Worm (Caenorhabditis elegans) whole organism, early embryonic: Measurements from ENCODE around the gene Y49F6B.6.
A peak's percentile ranks its signal among the peaks of the same experiment; 100 is the strongest.

Experiments
- B0310.2 ChIP-seq: sonication (generic microtip); optimal IDR thresholded peaks from 2 replicates; lab custom pipeline; 2016; ENCODE audit warnings: mild to moderate bottlenecking, missing genetic modification characterization, missing compliant biosample characterization
- F13C5.2 ChIP-seq: sonication (generic microtip); optimal IDR thresholded peaks from 2 replicates; lab custom pipeline; 2017; ENCODE audit warnings: mild to moderate bottlenecking, missing genetic modification characterization, inconsistent platforms, missing compliant biosample characterization
- aly-1 ChIP-seq: sonication (generic microtip); optimal IDR thresholded peaks from 2 replicates; lab custom pipeline; 2016; ENCODE audit warnings: missing genetic modification characterization, missing compliant biosample characterization
- ama-1 ChIP-seq: fragments of 150-350 bp; optimal IDR thresholded peaks from 2 replicates; lab custom pipeline; 2014
- ceh-13 ChIP-seq: fragments of 200-800 bp; sonication (Bioruptor generic); optimal IDR thresholded peaks from 2 replicates; lab custom pipeline; 2018; ENCODE audit warnings: mild to moderate bottlenecking, missing genetic modification characterization, missing compliant biosample characterization
- ceh-36 ChIP-seq: sonication (generic microtip); optimal IDR thresholded peaks from 2 replicates; lab custom pipeline; 2016; ENCODE audit warnings: missing genetic modification characterization, inconsistent platforms, missing compliant biosample characterization
- ets-7 ChIP-seq: sonication (generic microtip); optimal IDR thresholded peaks from 2 replicates; lab custom pipeline; 2016; ENCODE audit warnings: missing genotype, missing genetic modification characterization, missing compliant biosample characterization
- flt-1 ChIP-seq: fragments of 200-800 bp; sonication (Bioruptor generic); IDR thresholded peaks from 2 replicates; pipeline ENCODE4 v1.3.6; 2022; ENCODE audit warnings: missing genetic modification characterization, missing compliant biosample characterization
- hmbx-1 ChIP-seq: sonication (generic microtip); optimal IDR thresholded peaks from 2 replicates; lab custom pipeline; 2016; ENCODE audit warnings: mild to moderate bottlenecking, missing genetic modification characterization, missing compliant biosample characterization
- hmg-4 ChIP-seq: fragments of 200-800 bp; sonication (Bioruptor generic); optimal IDR thresholded peaks from 2 replicates; lab custom pipeline; 2018; ENCODE audit warnings: mild to moderate bottlenecking, missing genetic modification characterization, missing compliant biosample characterization
- hnd-1 ChIP-seq: sonication (generic microtip); optimal IDR thresholded peaks from 2 replicates; lab custom pipeline; 2016; ENCODE audit warnings: missing genetic modification characterization, missing compliant biosample characterization
- pes-1 ChIP-seq: fragments of 200-800 bp; sonication (Bioruptor generic); IDR thresholded peaks from 2 replicates; pipeline ENCODE4 v1.3.6; 2022; ENCODE audit warnings: missing genetic modification reagents, missing genetic modification characterization, missing compliant biosample characterization
- scrt-1 ChIP-seq: fragments of 200-800 bp; sonication (Bioruptor generic); IDR thresholded peaks from 2 replicates; pipeline ENCODE4 v1.3.6; 2022; ENCODE audit warnings: missing genetic modification characterization, missing compliant biosample characterization
- sea-1 ChIP-seq: fragments of 200-800 bp; sonication (Bioruptor generic); conservative IDR thresholded peaks from 2 replicates; pipeline ENCODE4 v1.3.6; 2022; ENCODE audit warnings: missing genetic modification characterization, missing compliant biosample characterization
- tbx-11 ChIP-seq: fragments of 200-800 bp; sonication (Bioruptor generic); IDR thresholded peaks from 2 replicates; pipeline ENCODE4 v1.3.6; 2022; ENCODE audit warnings: missing genetic modification characterization, missing compliant biosample characterization
- tbx-37 ChIP-seq: fragments of 200-800 bp; sonication (Bioruptor generic); conservative IDR thresholded peaks from 2 replicates; pipeline ENCODE4 v1.3.6; 2022; ENCODE audit warnings: missing genetic modification reagents, missing genetic modification characterization, missing compliant biosample characterization
- tra-4 ChIP-seq: sonication (generic microtip); optimal IDR thresholded peaks from 2 replicates; lab custom pipeline; 2017; ENCODE audit warnings: missing genetic modification characterization, missing compliant biosample characterization

Gene Y49F6B.6

ce11 chrII:3512240-3512639 lies 39.3 kb downstream of the Y49F6B.6 start, which contains the start of gene Y49F6B.19:
Gene Y49F6B.19 (minus strand): TSS chrII:3512340.
- TF ChIP-seq ets-7 (tag; lab: Kevin White, UChicago) (no peak), tbx-37 (GFP tag; lab: Robert Waterston, UW) (no peak), ama-1 (lab: Kevin White, UChicago) (no peak), ceh-13 (GFP tag; lab: Kevin White, UChicago) (no peak), hnd-1 (tag; lab: Kevin White, UChicago) (no peak)

- TF ChIP-seq ceh-36 (tag; lab: Kevin White, UChicago), result no peak
- no peak for TF ChIP-seq pes-1 (GFP tag; lab: Robert Waterston, UW)
- no peak for TF ChIP-seq hmbx-1
- TF ChIP-seq aly-1, result no peak
- no peak for TF ChIP-seq hnd-1 (tag; lab: Kevin White, UChicago)
- no peak for TF ChIP-seq ets-7 (tag; lab: Kevin White, UChicago)
Observed at ce11 chrII:3514631-3515030, 41.7 kb downstream of the Y49F6B.6 start, which contains the start of gene srz-5. Gene srz-5 (minus strand): TSS chrII:3514731.

DNA sequence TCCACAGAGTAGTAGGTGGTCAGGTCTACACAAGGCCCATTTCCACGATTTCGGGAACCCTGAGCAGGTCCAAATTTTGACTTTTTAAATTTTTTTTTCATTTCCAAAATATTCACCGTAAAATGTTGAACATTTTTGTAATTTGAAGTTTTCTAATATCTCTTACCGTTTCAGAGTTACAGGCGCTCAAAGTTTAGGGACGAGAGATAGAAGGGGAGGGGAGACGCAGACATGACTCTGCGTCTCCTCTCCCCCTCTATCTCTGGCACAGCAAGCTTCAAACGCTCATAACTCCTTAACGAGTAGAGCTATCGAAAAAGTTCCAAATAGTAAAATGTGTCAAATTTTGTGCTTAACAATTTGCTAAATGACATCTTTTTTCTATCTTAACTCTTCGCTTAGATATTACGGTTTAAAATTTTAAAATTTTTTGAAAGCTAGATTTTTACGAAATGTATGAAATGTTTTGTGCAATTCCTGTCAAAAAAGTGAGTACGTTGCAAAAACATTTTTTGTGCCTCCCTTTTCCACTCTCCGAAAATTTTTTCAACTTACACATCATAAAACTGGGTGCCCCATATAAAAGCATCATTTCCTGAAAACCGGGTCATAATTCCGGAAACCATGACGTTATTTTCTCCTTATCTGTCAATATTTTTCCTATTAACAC lies 42.6 kb downstream of the Y49F6B.6 start, which contains the start of the genes Y49F6B.14 and clec-125:
TSS of gene Y49F6B.14 (minus strand) at position 101 of the 670 bp plus-strand sequence.
TSS of gene clec-125 (plus strand) at position 620 of the 670 bp plus-strand sequence.
- TF ChIP-seq ama-1 (lab: Kevin White, UChicago) (no peak), B0310.2 (no peak), sea-1 (GFP tag; lab: Robert Waterston, UW) (no peak), flt-1 (GFP tag; lab: Robert Waterston, UW) (no peak), hmbx-1 (no peak), pes-1 (GFP tag; lab: Robert Waterston, UW) (no peak), aly-1 (no peak), tbx-11 (GFP tag; lab: Robert Waterston, UW) (no peak), ceh-36 (tag; lab: Kevin White, UChicago) (no peak), tra-4 (tag; lab: Kevin White, UChicago) (no peak), tbx-37 (GFP tag; lab: Robert Waterston, UW) (no peak), scrt-1 (no peak), F13C5.2 (tag; lab: Kevin White, UChicago) (no peak), ceh-13 (GFP tag; lab: Kevin White, UChicago) (no peak), ets-7 (tag; lab: Kevin White, UChicago) (no peak), hmg-4 (GFP tag; lab: Kevin White, UChicago) (no peak), hnd-1 (tag; lab: Kevin White, UChicago) (no peak)

DNA sequence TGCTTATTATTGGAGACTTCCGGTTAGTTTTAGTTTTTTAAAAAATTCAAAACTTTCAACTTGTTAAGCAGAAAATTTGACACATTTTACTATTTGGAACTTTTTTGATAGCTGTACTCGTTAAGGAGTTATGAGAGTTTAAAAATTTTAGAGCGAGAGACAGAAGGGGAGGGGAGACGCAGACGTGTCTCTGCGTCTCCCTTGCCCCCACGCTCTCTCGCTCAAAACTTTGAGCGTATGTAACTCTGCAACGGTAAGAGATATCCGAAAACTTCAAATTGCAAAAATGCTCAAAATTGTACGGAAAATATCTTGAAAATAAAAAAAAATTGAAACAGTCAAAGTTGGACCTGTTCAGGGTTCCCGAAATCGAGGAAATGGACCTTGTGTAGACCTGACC lies 43.3 kb downstream of the Y49F6B.6 start:
- no peak for TF ChIP-seq hnd-1 (tag; lab: Kevin White, UChicago)
- no peak for TF ChIP-seq hmbx-1

DNA sequence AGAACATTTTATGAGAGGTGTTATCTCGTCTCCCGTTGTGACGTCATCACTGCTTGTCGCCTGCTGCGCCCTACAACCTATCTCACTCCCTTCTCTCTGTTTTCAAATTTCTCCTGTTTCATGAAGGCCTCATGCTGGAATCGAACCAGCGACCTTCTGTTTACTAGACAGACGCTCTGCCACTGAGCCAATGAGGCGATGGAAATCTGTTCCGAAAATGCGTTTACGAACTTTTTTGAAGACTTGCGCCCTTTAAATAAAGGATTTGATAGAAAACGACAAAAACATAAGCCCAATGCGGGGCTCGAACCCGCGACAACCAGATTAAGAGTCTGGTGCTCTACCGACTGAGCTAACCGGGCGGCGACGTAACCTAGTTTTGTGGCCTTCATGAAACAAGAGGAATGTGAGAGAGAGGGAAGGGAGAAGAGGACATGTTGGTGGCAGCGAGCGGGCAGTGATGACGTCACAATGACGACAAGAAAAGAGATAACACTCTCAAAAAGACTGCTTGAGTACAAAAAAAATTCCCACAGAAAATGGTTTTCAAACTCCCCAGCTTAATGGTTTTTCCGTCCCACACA lies 46.1 kb downstream of the Y49F6B.6 start, which contains the start of gene clec-126:
TSS of gene clec-126 (plus strand) at position 534 of the 584 bp plus-strand sequence.
- peak; percentile 93 for TF ChIP-seq hmg-4 (GFP tag; lab: Kevin White, UChicago)
- peak; percentile 85 for TF ChIP-seq tbx-37 (GFP tag; lab: Robert Waterston, UW)
- peak; percentile 86 for TF ChIP-seq sea-1 (GFP tag; lab: Robert Waterston, UW)
- TF ChIP-seq ceh-13 (GFP tag; lab: Kevin White, UChicago), result peak; percentile 77
- TF ChIP-seq B0310.2, result peak; percentile 74
- TF ChIP-seq scrt-1, result peak; percentile 89
- TF ChIP-seq ets-7 (tag; lab: Kevin White, UChicago), result peak; percentile 76
- peak; percentile 94 for TF ChIP-seq ceh-36 (tag; lab: Kevin White, UChicago)
- TF ChIP-seq aly-1, result peak; percentile 84
- TF ChIP-seq hmbx-1, result peak; percentile 52
- TF ChIP-seq F13C5.2 (tag; lab: Kevin White, UChicago), result peak; percentile 81
- peak; percentile 70 for TF ChIP-seq tra-4 (tag; lab: Kevin White, UChicago)
- peak; percentile 90 for TF ChIP-seq pes-1 (GFP tag; lab: Robert Waterston, UW)
- TF ChIP-seq tbx-11 (GFP tag; lab: Robert Waterston, UW), result peak; percentile 78; the same call in 1 of the 2 replicates
- TF ChIP-seq flt-1 (GFP tag; lab: Robert Waterston, UW), result peak; percentile 87
- peak; percentile 62 for TF ChIP-seq hnd-1 (tag; lab: Kevin White, UChicago)
- TF ChIP-seq ama-1 (lab: Kevin White, UChicago), result no peak

- TF ChIP-seq tbx-11 (GFP tag; lab: Robert Waterston, UW) (peak; percentile 92), hnd-1 (tag; lab: Kevin White, UChicago) (peak; percentile 72), F13C5.2 (tag; lab: Kevin White, UChicago) (peak; percentile 59), tbx-37 (GFP tag; lab: Robert Waterston, UW) (peak; percentile 93), hmbx-1 (peak; percentile 57), sea-1 (GFP tag; lab: Robert Waterston, UW) (peak; percentile 91), ceh-36 (tag; lab: Kevin White, UChicago) (peak; percentile 83), flt-1 (GFP tag; lab: Robert Waterston, UW) (peak; percentile 91), ets-7 (tag; lab: Kevin White, UChicago) (peak; percentile 58), tra-4 (tag; lab: Kevin White, UChicago) (peak; percentile 30), ceh-13 (GFP tag; lab: Kevin White, UChicago) (peak; percentile 70), scrt-1 (peak; percentile 96), pes-1 (GFP tag; lab: Robert Waterston, UW) (peak; percentile 95), B0310.2 (peak; percentile 28), aly-1 (peak; percentile 75), ama-1 (lab: Kevin White, UChicago) (no peak), hmg-4 (GFP tag; lab: Kevin White, UChicago) (peak; percentile 82)
Observed at ce11 chrII:3520988-3521850, 48.3 kb downstream of the Y49F6B.6 start, which contains the start of gene W09G10.9. Gene W09G10.9 (plus strand): TSS chrII:3521800.
